Worm (Caenorhabditis elegans) whole organism, L4 larva: ENCODE results near the gene F53G2.2.

Source experiments
- ces-1 ChIP-seq: fragments of 150-350 bp; sonication (generic microtip); optimal IDR thresholded peaks from 4 replicates; lab custom pipeline; 2014; ENCODE audit warnings: missing biosample characterization, missing genetic modification reagents, missing genetic modification characterization
- egl-43 ChIP-seq: fragments of 200-800 bp; sonication (Bioruptor generic); IDR thresholded peaks from 2 replicates; pipeline ENCODE4 v1.3.6; 2022; ENCODE audit warnings: missing genetic modification reagents, missing genetic modification characterization, missing compliant biosample characterization
- jun-1 ChIP-seq: fragments of 150-350 bp; optimal IDR thresholded peaks from 2 replicates; lab custom pipeline; 2014; ENCODE audit warnings: missing biosample characterization, missing genetic modification reagents, missing genetic modification characterization
- lin-15B ChIP-seq: fragments of 150-350 bp; sonication (generic microtip); optimal IDR thresholded peaks from 3 replicates; lab custom pipeline; 2014; ENCODE audit warnings: missing biosample characterization, missing genetic modification characterization
- mep-1 ChIP-seq: fragments of 150-350 bp; sonication (generic microtip); optimal IDR thresholded peaks from 3 replicates; lab custom pipeline; 2014; ENCODE audit warnings: missing biosample characterization, missing genetic modification characterization
- nhr-41 ChIP-seq: fragments of 200-800 bp; sonication (Bioruptor generic); IDR thresholded peaks from 2 replicates; pipeline ENCODE4 v1.3.6; 2022; ENCODE audit warnings: missing genetic modification reagents, missing genetic modification characterization, missing compliant biosample characterization
- unc-39 ChIP-seq: sonication (generic microtip); optimal IDR thresholded peaks from 2 replicates; lab custom pipeline; 2017; ENCODE audit warnings: missing biosample characterization, missing genetic modification characterization
- unc-62 ChIP-seq, 3 experiments: fragments of 150-350 bp in 1 of 3; sonication (generic microtip); optimal IDR thresholded peaks in 2 of 3; peaks in 1 of 3; 1 replicate in 1 of 3; 2 replicates in 2 of 3; lab custom pipeline; 2014 to 2017; ENCODE audit warnings: missing biosample characterization in 3 of 3, missing genetic modification characterization in 3 of 3, missing genetic modification reagents in 3 of 3, missing genotype in 1 of 3
- zag-1 ChIP-seq: fragments of 150-350 bp; optimal IDR thresholded peaks from 2 replicates; lab custom pipeline; 2014; ENCODE audit warnings: missing biosample characterization, missing genetic modification characterization
- ztf-11 ChIP-seq: fragments of 150-350 bp; optimal IDR thresholded peaks from 2 replicates; lab custom pipeline; 2014; ENCODE audit warnings: missing biosample characterization, missing genetic modification characterization

ce11 chrII:2503703-2504430, 22.1 kb downstream of the F53G2.2 start:
- TF ChIP-seq mep-1 (tag; lab: Kevin White, UChicago) (no peak), jun-1 (tag; lab: Kevin White, UChicago) (no peak), unc-62 (GFP tag; optimal IDR thresholded peaks at IDR 0.05 in 1 of 2; lab: Kevin White, UChicago) (no peak), unc-62 (tag; optimal IDR thresholded peaks at IDR 0.05; lab: Kevin White, UChicago) (no peak), zag-1 (tag; lab: Kevin White, UChicago) (no peak), egl-43 (GFP tag; lab: Robert Waterston, UW) (no peak), unc-39 (tag; lab: Kevin White, UChicago) (no peak), ces-1 (GFP tag; lab: Kevin White, UChicago) (no peak), lin-15B (tag; lab: Kevin White, UChicago) (no peak), ztf-11 (tag; lab: Kevin White, UChicago) (no peak), nhr-41 (GFP tag; lab: Robert Waterston, UW) (no peak)
